Worm (Caenorhabditis elegans) whole organism, L4 larva: ENCODE results near the gene fbxb-35.

Experiments
- egl-43 ChIP-seq: fragments of 200-800 bp; sonication (Bioruptor generic); IDR thresholded peaks from 2 replicates; pipeline ENCODE4 v1.3.6; 2022; ENCODE audit warnings: missing genetic modification reagents, missing genetic modification characterization, missing compliant biosample characterization
- fos-1 ChIP-seq: fragments of 150-350 bp; optimal IDR thresholded peaks from 2 replicates; lab custom pipeline; 2014; ENCODE audit warnings: missing biosample characterization, missing genetic modification characterization
- mdt-29 ChIP-seq: fragments of 200-800 bp; sonication (Bioruptor generic); IDR thresholded peaks from 2 replicates; pipeline ENCODE4 v1.3.6; 2022; ENCODE audit warnings: missing genetic modification reagents, missing genetic modification characterization, missing compliant biosample characterization
- mep-1 ChIP-seq: fragments of 150-350 bp; sonication (generic microtip); optimal IDR thresholded peaks from 3 replicates; lab custom pipeline; 2014; ENCODE audit warnings: missing biosample characterization, missing genetic modification characterization

DNA sequence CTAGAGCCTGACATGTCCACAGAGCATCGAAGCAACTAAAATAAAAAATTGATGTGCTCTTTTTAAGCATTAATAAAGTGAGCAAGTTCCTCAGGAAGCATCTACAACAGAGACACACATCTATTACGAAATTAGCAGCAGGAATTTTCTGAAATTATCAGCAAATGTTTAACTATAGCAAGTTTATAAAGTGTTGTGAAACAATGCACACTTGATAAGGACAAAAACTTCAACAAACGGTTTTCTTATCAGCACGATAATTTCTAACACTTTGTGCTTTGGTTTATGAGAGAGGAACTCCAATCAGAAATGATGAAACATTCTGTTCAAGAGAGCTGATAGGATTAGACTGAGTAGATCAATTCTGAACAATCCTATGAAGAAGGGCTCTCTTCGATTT is 39.1 kb downstream of the fbxb-35 start, which contains the start of gene trpl-5:
- no peak for TF ChIP-seq fos-1
- no peak for TF ChIP-seq mdt-29 (GFP tag; lab: Robert Waterston, UW)
- TF ChIP-seq egl-43 (GFP tag; lab: Robert Waterston, UW): no peak
- TF ChIP-seq mep-1: no peak
